Worm (Caenorhabditis elegans) whole organism, L4 larva: Measurements from ENCODE around the gene F39E9.14.

ENCODE experiments used
- T20F7.1 ChIP-seq: fragments of 200-800 bp; sonication (Bioruptor generic); optimal IDR thresholded peaks from 2 replicates; lab custom pipeline; 2018; ENCODE audit warnings: mild to moderate bottlenecking, missing genetic modification characterization, missing compliant biosample characterization
- ZK546.5 ChIP-seq, 2 experiments: sonication (generic microtip); optimal IDR thresholded peaks; 2 replicates each; lab custom pipeline; 2017; ENCODE audit warnings: missing biosample characterization in 2 of 2, missing genetic modification characterization in 2 of 2
- aha-1 ChIP-seq: fragments of 150-350 bp; peaks from one replicate; lab custom pipeline; 2014; ENCODE audit warnings: missing biosample characterization, missing genetic modification characterization
- attf-4 ChIP-seq: sonication (generic microtip); optimal IDR thresholded peaks from 3 replicates; lab custom pipeline; 2017; ENCODE audit warnings: missing biosample characterization, missing genetic modification characterization
- ceh-20 ChIP-seq: fragments of 200-800 bp; sonication (Bioruptor generic); IDR thresholded peaks from 2 replicates; pipeline ENCODE4 v1.3.6; 2022; ENCODE audit warnings: missing genetic modification reagents, missing genetic modification characterization, missing compliant biosample characterization
- ceh-28 ChIP-seq: fragments of 150-350 bp; optimal IDR thresholded peaks from 2 replicates; lab custom pipeline; 2014; ENCODE audit warnings: missing biosample characterization, missing genetic modification reagents, missing genetic modification characterization
- ceh-44 ChIP-seq: fragments of 200-800 bp; sonication (Bioruptor generic); IDR thresholded peaks from 2 replicates; pipeline ENCODE4 v1.3.6; 2022; ENCODE audit warnings: missing genetic modification reagents, missing genetic modification characterization, missing compliant biosample characterization
- ceh-62 ChIP-seq: sonication (generic microtip); optimal IDR thresholded peaks from 2 replicates; lab custom pipeline; 2017; ENCODE audit warnings: missing biosample characterization, missing genetic modification characterization
- ceh-82 ChIP-seq: sonication (generic microtip); optimal IDR thresholded peaks from 2 replicates; lab custom pipeline; 2017; ENCODE audit warnings: missing biosample characterization, missing genetic modification characterization
- cey-2 ChIP-seq: sonication (generic microtip); optimal IDR thresholded peaks from 3 replicates; lab custom pipeline; 2017; ENCODE audit warnings: missing genetic modification characterization, mild to moderate bottlenecking, missing compliant biosample characterization, antibody characterized with exemption, borderline replicate concordance; ENCODE audit not compliant: insufficient read depth
- daf-16 ChIP-seq, 3 experiments: sonication (generic microtip); optimal IDR thresholded peaks; 2 replicates each; lab custom pipeline; 2016 to 2017; ENCODE audit warnings: missing genetic modification characterization in 3 of 3, missing genetic modification reagents in 3 of 3, mild to moderate bottlenecking in 2 of 3, missing compliant biosample characterization in 2 of 3, missing biosample characterization in 1 of 3, moderate library complexity in 1 of 3
- daf-8 ChIP-seq: fragments of 200-800 bp; sonication (Bioruptor generic); IDR thresholded peaks from 2 replicates; pipeline ENCODE4 v1.3.6; 2022; ENCODE audit warnings: missing genetic modification characterization, missing compliant biosample characterization
- dmd-6 ChIP-seq: fragments of 200-800 bp; sonication (Bioruptor generic); IDR thresholded peaks from 2 replicates; pipeline ENCODE4 v1.3.6; 2022; ENCODE audit warnings: missing genetic modification reagents, missing genetic modification characterization, missing compliant biosample characterization
- dmd-8 ChIP-seq: fragments of 200-800 bp; sonication (Bioruptor generic); IDR thresholded peaks from 2 replicates; pipeline ENCODE4 v1.3.6; 2022; ENCODE audit warnings: missing genetic modification characterization, missing compliant biosample characterization
- dmd-9 ChIP-seq: fragments of 200-800 bp; sonication (Bioruptor generic); IDR thresholded peaks from 2 replicates; pipeline ENCODE4 v1.3.6; 2022; ENCODE audit warnings: missing genetic modification reagents, missing genetic modification characterization, missing compliant biosample characterization
- dve-1 ChIP-seq: sonication (generic microtip); optimal IDR thresholded peaks from 2 replicates; lab custom pipeline; 2017; ENCODE audit warnings: antibody characterized with exemption, mild to moderate bottlenecking, missing genetic modification characterization, missing compliant biosample characterization; ENCODE audit not compliant: insufficient read depth
- fkh-10 ChIP-seq: fragments of 150-350 bp; optimal IDR thresholded peaks from 2 replicates; lab custom pipeline; 2014; ENCODE audit warnings: missing biosample characterization, missing genetic modification reagents, missing genetic modification characterization
- fos-1 ChIP-seq: fragments of 150-350 bp; optimal IDR thresholded peaks from 2 replicates; lab custom pipeline; 2014; ENCODE audit warnings: missing biosample characterization, missing genetic modification characterization
- hlh-11 ChIP-seq: fragments of 200-800 bp; sonication (Bioruptor generic); optimal IDR thresholded peaks from 2 replicates; lab custom pipeline; 2018; ENCODE audit warnings: mild to moderate bottlenecking, missing genetic modification characterization, missing compliant biosample characterization
- lin-38 ChIP-seq: fragments of 200-800 bp; sonication (Bioruptor generic); IDR thresholded peaks from 2 replicates; pipeline ENCODE4 v1.3.6; 2022; ENCODE audit warnings: missing genetic modification reagents, missing genetic modification characterization, missing compliant biosample characterization
- madf-5 ChIP-seq, 2 experiments: fragments of 200-800 bp; sonication (Bioruptor generic); IDR thresholded peaks; 2 replicates each; pipeline ENCODE4 v1.3.6; 2022; ENCODE audit warnings: missing compliant biosample characterization in 2 of 2, missing genetic modification characterization in 2 of 2
- madf-9 ChIP-seq: fragments of 200-800 bp; sonication (Bioruptor generic); conservative IDR thresholded peaks from 2 replicates; pipeline ENCODE4 v1.3.6; 2022; ENCODE audit warnings: missing genetic modification reagents, missing genetic modification characterization, missing compliant biosample characterization
- mdt-29 ChIP-seq: fragments of 200-800 bp; sonication (Bioruptor generic); IDR thresholded peaks from 2 replicates; pipeline ENCODE4 v1.3.6; 2022; ENCODE audit warnings: missing genetic modification reagents, missing genetic modification characterization, missing compliant biosample characterization
- mep-1 ChIP-seq: fragments of 150-350 bp; sonication (generic microtip); optimal IDR thresholded peaks from 3 replicates; lab custom pipeline; 2014; ENCODE audit warnings: missing biosample characterization, missing genetic modification characterization
- mxl-2 ChIP-seq: fragments of 200-800 bp; sonication (Bioruptor generic); conservative IDR thresholded peaks from 2 replicates; pipeline ENCODE4 v1.3.6; 2022; ENCODE audit warnings: missing genetic modification reagents, missing genetic modification characterization, missing compliant biosample characterization
- nhr-10 ChIP-seq: fragments of 150-350 bp; optimal IDR thresholded peaks from 2 replicates; lab custom pipeline; 2014; ENCODE audit warnings: missing biosample characterization, missing genetic modification characterization
- nhr-111 ChIP-seq: fragments of 200-800 bp; sonication (Bioruptor generic); optimal IDR thresholded peaks from 2 replicates; lab custom pipeline; 2018; ENCODE audit warnings: mild to moderate bottlenecking, missing genetic modification characterization, missing compliant biosample characterization
- nhr-25 ChIP-seq: sonication (generic microtip); optimal IDR thresholded peaks from 2 replicates; lab custom pipeline; 2017; ENCODE audit warnings: missing genetic modification characterization, mild to moderate bottlenecking, missing compliant biosample characterization, antibody characterized with exemption, moderate library complexity, borderline replicate concordance; ENCODE audit not compliant: insufficient read depth
- nhr-28 ChIP-seq: fragments of 150-350 bp; optimal IDR thresholded peaks from 2 replicates; lab custom pipeline; 2014; ENCODE audit warnings: missing biosample characterization, missing genetic modification characterization
- nhr-42 ChIP-seq: fragments of 200-800 bp; sonication (Bioruptor generic); IDR thresholded peaks from 2 replicates; pipeline ENCODE4 v1.3.6; 2022; ENCODE audit warnings: missing genetic modification characterization, missing compliant biosample characterization
- php-3 ChIP-seq: fragments of 200-800 bp; sonication (Bioruptor generic); IDR thresholded peaks from 2 replicates; pipeline ENCODE4 v1.3.6; 2022; ENCODE audit warnings: missing genetic modification reagents, missing genetic modification characterization, missing compliant biosample characterization
- pqm-1 ChIP-seq: sonication (generic microtip); optimal IDR thresholded peaks from 2 replicates; lab custom pipeline; 2017; ENCODE audit warnings: missing biosample characterization, missing genetic modification characterization
- saeg-2 ChIP-seq: fragments of 200-800 bp; sonication (Bioruptor generic); IDR thresholded peaks from 2 replicates; pipeline ENCODE4 v1.3.6; 2022; ENCODE audit warnings: missing genetic modification reagents, missing genetic modification characterization, missing compliant biosample characterization
- sdz-12 ChIP-seq: fragments of 200-800 bp; sonication (Bioruptor generic); optimal IDR thresholded peaks from 2 replicates; lab custom pipeline; 2018; ENCODE audit warnings: mild to moderate bottlenecking, missing genetic modification characterization, missing compliant biosample characterization
- set-16 ChIP-seq: fragments of 200-800 bp; sonication (Bioruptor generic); IDR thresholded peaks from 2 replicates; pipeline ENCODE4 v1.3.6; 2022; ENCODE audit warnings: missing genetic modification reagents, missing genetic modification characterization, missing compliant biosample characterization
- snpc-1.2 ChIP-seq: fragments of 200-800 bp; sonication (Bioruptor generic); IDR thresholded peaks from 2 replicates; pipeline ENCODE4 v1.3.6; 2022; ENCODE audit warnings: missing genetic modification reagents, missing genetic modification characterization, missing compliant biosample characterization
- snpc-4 ChIP-seq: fragments of 150-350 bp; optimal IDR thresholded peaks from 2 replicates; lab custom pipeline; 2014; ENCODE audit warnings: missing biosample characterization, missing genetic modification characterization
- spr-3 ChIP-seq: fragments of 200-800 bp; sonication (Bioruptor generic); optimal IDR thresholded peaks from 2 replicates; lab custom pipeline; 2018; ENCODE audit warnings: mild to moderate bottlenecking, missing genetic modification characterization, missing compliant biosample characterization
- tag-97 ChIP-seq: fragments of 200-800 bp; sonication (Bioruptor generic); IDR thresholded peaks from 2 replicates; pipeline ENCODE4 v1.3.6; 2022; ENCODE audit warnings: missing genetic modification characterization, missing compliant biosample characterization
- zip-2 ChIP-seq: fragments of 150-350 bp; optimal IDR thresholded peaks from 2 replicates; lab custom pipeline; 2014; ENCODE audit warnings: missing biosample characterization, missing genetic modification characterization
- ztf-11 ChIP-seq: fragments of 150-350 bp; optimal IDR thresholded peaks from 2 replicates; lab custom pipeline; 2014; ENCODE audit warnings: missing biosample characterization, missing genetic modification characterization

Gene F39E9.14

ce11 chrII:3323179-3323578 is 32.7 kb upstream of the F39E9.14 start, which contains the start of gene Y46D2A.2:
TSS of gene Y46D2A.2 (minus strand) at chrII:3323279.
- TF ChIP-seq dve-1 (tag; lab: Kevin White, UChicago): no peak
- no peak for TF ChIP-seq set-16
- TF ChIP-seq ceh-82 (tag; lab: Kevin White, UChicago): no peak
- no peak for TF ChIP-seq dmd-9 (GFP tag; lab: Robert Waterston, UW)
- TF ChIP-seq pqm-1: no peak
- no peak for TF ChIP-seq fkh-10
- TF ChIP-seq ZK546.5 (tag; optimal IDR thresholded peaks at IDR 0.05; lab: Kevin White, UChicago): no peak
- no peak for TF ChIP-seq cey-2 (tag; lab: Kevin White, UChicago)
- no peak for TF ChIP-seq mxl-2 (GFP tag; lab: Robert Waterston, UW)
- no peak for TF ChIP-seq nhr-42 (GFP tag; lab: Robert Waterston, UW)
- no peak for TF ChIP-seq T20F7.1 (GFP tag; lab: Kevin White, UChicago)

ce11 chrII:3322257-3322656 is 31.8 kb upstream of the F39E9.14 start, which contains the start of gene Y46D2A.1:
TSS of gene Y46D2A.1 (plus strand) at chrII:3322557.
- TF ChIP-seq snpc-4 (tag; lab: Kevin White, UChicago) (no peak), nhr-25 (tag; lab: Kevin White, UChicago) (no peak), dmd-6 (GFP tag; lab: Robert Waterston, UW) (0 out of 2 replicates have a peak, but pooled peaks have one; percentile 12), nhr-28 (peak; percentile 22), ceh-28 (tag; lab: Kevin White, UChicago) (no peak), ceh-44 (GFP tag; lab: Robert Waterston, UW) (no peak)

DNA sequence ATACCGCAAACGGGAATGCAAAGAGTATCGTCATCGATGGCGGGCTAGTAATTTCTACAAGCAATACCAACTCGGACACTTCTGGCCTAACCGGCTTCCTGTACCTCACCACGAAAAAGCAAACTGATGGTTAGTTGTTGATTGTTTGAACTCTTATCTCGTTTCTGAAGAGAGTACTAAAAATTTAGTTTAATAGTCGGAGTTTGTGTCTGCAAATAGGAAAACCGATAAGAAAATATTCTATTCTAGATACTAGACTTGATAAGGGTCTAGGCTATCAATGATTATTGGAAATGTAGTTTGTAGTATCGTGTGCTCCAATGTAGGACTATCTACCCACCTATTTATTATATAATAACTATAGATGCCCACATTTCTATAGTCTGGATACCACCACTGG is 28.4 kb upstream of the F39E9.14 start:
- TF ChIP-seq T20F7.1 (GFP tag; lab: Kevin White, UChicago): no peak
- no peak for TF ChIP-seq mdt-29 (GFP tag; lab: Robert Waterston, UW)
- TF ChIP-seq ztf-11: no peak
- no peak for TF ChIP-seq ceh-62 (tag; lab: Kevin White, UChicago)
- peak; percentile 87 for TF ChIP-seq php-3 (GFP tag; lab: Robert Waterston, UW)
- TF ChIP-seq daf-16 (GFP tag; optimal IDR thresholded peaks at IDR 0.05; lab: Kevin White, UChicago): no peak
- TF ChIP-seq daf-16 (tag; optimal IDR thresholded peaks at IDR 0.05; lab: Kevin White, UChicago): peak; percentile 20
- TF ChIP-seq hlh-11 (tag; lab: Kevin White, UChicago): peak; percentile 43
- peak; percentile 33 for TF ChIP-seq pqm-1
- peak; percentile 73 for TF ChIP-seq dmd-6 (GFP tag; lab: Robert Waterston, UW)
- no peak for TF ChIP-seq nhr-10 (tag; lab: Kevin White, UChicago)
- TF ChIP-seq fos-1 (tag; lab: Kevin White, UChicago): no peak
- TF ChIP-seq nhr-28: peak; percentile 68
- TF ChIP-seq dve-1 (tag; lab: Kevin White, UChicago): peak; percentile 23

- no peak for TF ChIP-seq php-3 (GFP tag; lab: Robert Waterston, UW)
- TF ChIP-seq madf-5 (GFP tag; IDR thresholded peaks at IDR 0.05; lab: Robert Waterston, UW): no peak
- no peak for TF ChIP-seq nhr-111 (GFP tag; lab: Kevin White, UChicago)
- no peak for TF ChIP-seq set-16
- TF ChIP-seq madf-9 (GFP tag; lab: Robert Waterston, UW): no peak
- no peak for TF ChIP-seq tag-97 (GFP tag; lab: Robert Waterston, UW)
These were observed 23.0 kb upstream of the F39E9.14 start, which contains the start of gene F39E9.6 for ce11 chrII:3313442-3313841. TSS of gene F39E9.6 (minus strand) at chrII:3313542.

DNA sequence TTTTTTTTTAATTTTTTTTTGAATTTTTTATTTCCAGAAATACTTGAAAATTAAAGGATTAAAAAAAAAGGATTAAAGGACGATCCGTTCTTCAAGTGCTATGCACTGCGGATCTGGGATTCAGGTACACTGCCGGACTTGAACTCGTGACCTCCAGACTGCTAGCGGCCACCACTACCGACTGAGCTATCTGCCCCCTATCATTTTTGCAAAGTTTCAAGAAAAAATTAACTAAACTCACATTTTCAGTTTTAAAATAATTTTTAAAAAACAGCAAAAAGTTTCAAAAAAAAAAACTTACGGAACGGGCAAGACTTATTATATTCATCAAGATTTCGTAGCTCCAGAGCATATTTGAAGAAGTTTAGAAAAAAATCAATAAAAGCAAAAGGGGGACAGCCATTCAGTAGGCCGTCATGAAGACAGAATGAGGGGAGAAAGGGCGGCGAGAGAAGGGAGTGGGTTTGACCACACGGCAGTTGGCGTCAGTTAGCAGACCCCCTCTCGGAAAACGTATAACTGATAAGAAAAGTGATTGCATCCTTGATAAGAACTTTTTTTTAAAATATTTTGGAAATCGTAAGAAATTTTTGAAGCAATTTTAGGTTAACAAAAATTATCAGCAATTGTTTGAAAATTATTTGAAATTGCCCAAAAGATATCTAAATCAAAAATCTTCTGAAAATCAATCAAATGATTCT is 20.7 kb upstream of the F39E9.14 start:
- TF ChIP-seq saeg-2: no peak
- no peak for TF ChIP-seq aha-1 (tag; lab: Kevin White, UChicago)
- TF ChIP-seq sdz-12 (GFP tag; lab: Kevin White, UChicago): no peak
- no peak for TF ChIP-seq snpc-1.2
- TF ChIP-seq mxl-2 (GFP tag; lab: Robert Waterston, UW): no peak
- no peak for TF ChIP-seq daf-16 (GFP tag; optimal IDR thresholded peaks at IDR 0.05; lab: Kevin White, UChicago)
- TF ChIP-seq daf-16 (tag; optimal IDR thresholded peaks at IDR 0.05; lab: Kevin White, UChicago): peak; percentile 11
- TF ChIP-seq nhr-28: peak; percentile 23
- TF ChIP-seq spr-3: no peak
- TF ChIP-seq ZK546.5 (tag; optimal IDR thresholded peaks at IDR 0.05; lab: Kevin White, UChicago): no peak
- no peak for TF ChIP-seq zip-2 (tag; lab: Kevin White, UChicago)
- TF ChIP-seq daf-8 (GFP tag; lab: Robert Waterston, UW): no peak
- TF ChIP-seq dmd-8 (GFP tag; lab: Robert Waterston, UW): no peak
- TF ChIP-seq ceh-20: no peak
- no peak for TF ChIP-seq mep-1 (tag; lab: Kevin White, UChicago)
- TF ChIP-seq lin-38 (GFP tag; lab: Robert Waterston, UW): peak; percentile 40
- TF ChIP-seq dmd-6 (GFP tag; lab: Robert Waterston, UW): peak; percentile 13; the same call in 1 of the 2 replicates
- no peak for TF ChIP-seq attf-4 (tag; lab: Kevin White, UChicago)
- no peak for TF ChIP-seq madf-9 (GFP tag; lab: Robert Waterston, UW)
